Fruit fly (Drosophila melanogaster): ENCODE measurements around the gene ATPsynbetaL.

ATPsynbetaL gene

DNA sequence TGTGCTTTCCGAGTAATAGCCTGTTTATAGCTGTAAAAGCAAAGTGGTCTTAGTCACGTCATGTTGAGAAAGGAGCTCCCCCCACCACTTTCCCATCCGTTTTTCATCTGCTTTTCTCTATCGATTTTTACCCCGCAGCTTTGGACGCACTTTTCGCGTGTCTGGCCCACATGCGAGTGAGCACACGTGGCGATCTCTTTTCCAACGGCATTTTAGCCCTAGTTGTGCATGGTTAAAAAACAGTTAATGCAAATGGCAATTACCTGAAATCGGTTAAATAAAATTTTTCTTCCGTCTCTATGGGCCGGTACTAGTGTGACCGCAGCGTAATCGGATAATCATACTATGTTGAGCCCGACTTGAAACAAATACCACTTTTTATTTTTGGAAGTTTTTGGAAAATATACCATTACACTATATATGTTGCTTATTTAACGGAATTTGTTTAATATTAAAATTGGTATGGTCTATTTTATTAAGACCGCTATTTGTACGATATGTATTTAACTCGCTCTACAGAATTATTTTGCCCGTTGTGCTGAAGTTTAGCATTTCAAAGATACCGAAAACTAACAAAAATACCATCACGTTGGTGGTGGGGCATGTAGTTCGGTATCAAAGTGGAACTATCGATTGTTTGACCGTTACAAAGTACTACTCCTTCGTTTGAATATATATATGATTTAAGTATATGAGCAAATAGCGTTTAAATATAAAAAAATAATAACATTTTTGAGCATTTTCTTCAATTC, 14.6 kb downstream of the ATPsynbetaL start, which contains the start of gene Zn72D (continued):
- TF ChIP-seq bsh (GFP tag; optimal IDR thresholded peaks at IDR 0.05): peak in 1 of 2 experiments; percentile 31
- TF ChIP-seq CG15514 (GFP tag; optimal IDR thresholded peaks at IDR 0.05): peak; percentile 21
- no peak for TF ChIP-seq Asciz (GFP tag; optimal IDR thresholded peaks at IDR 0.05)
- TF ChIP-seq mld (GFP tag; IDR thresholded peaks at IDR 0.05; ENCODE audit: partially characterized antibody): 0 out of 3 replicates have a peak, but pooled peaks have one; percentile 7
- peak; percentile 33; the same call in 1 of the 3 replicates for TF ChIP-seq CG34422 (GFP tag; IDR thresholded peaks at IDR 0.05)
- TF ChIP-seq sens (GFP tag): peak; percentile 44
- TF ChIP-seq Dref (GFP tag; IDR thresholded peaks at IDR 0.05): peak; percentile 49
- TF ChIP-seq Sry-δ (GFP tag; optimal IDR thresholded peaks at IDR 0.05): peak; percentile 72
- TF ChIP-seq Sin3A (optimal IDR thresholded peaks at IDR 0.05): peak; percentile 73
- peak; percentile 35 for TF ChIP-seq Med (GFP tag)
- TF ChIP-seq CG33557 (GFP tag; optimal IDR thresholded peaks at IDR 0.05): no peak
- peak; percentile 77 for TF ChIP-seq Myb (GFP tag; optimal IDR thresholded peaks at IDR 0.05)
- no peak for TF ChIP-seq sima (GFP tag; optimal IDR thresholded peaks at IDR 0.05)
- peak; percentile 28; the same call in 1 of the 3 replicates for TF ChIP-seq row (GFP tag; IDR thresholded peaks at IDR 0.05)
- TF ChIP-seq nerfin-1 (tag; optimal IDR thresholded peaks at IDR 0.05): peak; percentile 9
- TF ChIP-seq shn (GFP tag; optimal IDR thresholded peaks at IDR 0.05): no peak
- TF ChIP-seq CG17328 (GFP tag; IDR thresholded peaks at IDR 0.05): no peak
- TF ChIP-seq Fer1 (GFP tag; optimal IDR thresholded peaks at IDR 0.05): peak; percentile 15
- TF ChIP-seq BtbVII (GFP tag; optimal IDR thresholded peaks at IDR 0.05): no peak
- 0 out of 2 replicates have a peak, but pooled peaks have one; percentile 18 for TF ChIP-seq E2f2 (GFP tag; IDR thresholded peaks at IDR 0.05)
- TF ChIP-seq bigmax (GFP tag; optimal IDR thresholded peaks at IDR 0.05): no peak
- TF ChIP-seq Ets97D (GFP tag; optimal IDR thresholded peaks at IDR 0.05): peak; percentile 21
- TF ChIP-seq Hmr (GFP tag; optimal IDR thresholded peaks at IDR 0.05): no peak
- peak; percentile 45; the same call in 1 of the 4 replicates for TF ChIP-seq Dll (GFP tag; IDR thresholded peaks at IDR 0.05; ENCODE audit: partially characterized antibody)
- no peak for TF ChIP-seq CG7987 (GFP tag; optimal IDR thresholded peaks at IDR 0.05)
- TF ChIP-seq CG12769 (tag; optimal IDR thresholded peaks at IDR 0.05): no peak
- 0 out of 2 replicates have a peak, but pooled peaks have one; percentile 18 for TF ChIP-seq amos (GFP tag; IDR thresholded peaks at IDR 0.05; ENCODE audit: partially characterized antibody)
- TF ChIP-seq MBD-R2 (GFP tag; IDR thresholded peaks at IDR 0.05): peak; percentile 84
- TF ChIP-seq CG2199 (GFP tag; IDR thresholded peaks at IDR 0.05): no peak
- TF ChIP-seq Lhr (GFP tag; optimal IDR thresholded peaks at IDR 0.05): peak; percentile 6
- TF ChIP-seq ken (GFP tag; IDR thresholded peaks at IDR 0.05): no peak
- TF ChIP-seq Opbp (GFP tag; IDR thresholded peaks at IDR 0.05; ENCODE audit: partially characterized antibody): peak; percentile 6; the same call in 2 of the 3 replicates
- TF ChIP-seq Stat92E (GFP tag; optimal IDR thresholded peaks at IDR 0.05): peak in 1 of 3 experiments; percentile 11
- TF ChIP-seq CG7271 (tag; optimal IDR thresholded peaks at IDR 0.05): peak; percentile 22
- no peak for TF ChIP-seq Adf1 (GFP tag; IDR thresholded peaks at IDR 0.05)
- no peak for TF ChIP-seq fru (optimal IDR thresholded peaks at IDR 0.05)
- TF ChIP-seq phol (tag; optimal IDR thresholded peaks at IDR 0.05): peak; percentile 1
- no peak for TF ChIP-seq CG8281 (tag; optimal IDR thresholded peaks at IDR 0.05)

DNA sequence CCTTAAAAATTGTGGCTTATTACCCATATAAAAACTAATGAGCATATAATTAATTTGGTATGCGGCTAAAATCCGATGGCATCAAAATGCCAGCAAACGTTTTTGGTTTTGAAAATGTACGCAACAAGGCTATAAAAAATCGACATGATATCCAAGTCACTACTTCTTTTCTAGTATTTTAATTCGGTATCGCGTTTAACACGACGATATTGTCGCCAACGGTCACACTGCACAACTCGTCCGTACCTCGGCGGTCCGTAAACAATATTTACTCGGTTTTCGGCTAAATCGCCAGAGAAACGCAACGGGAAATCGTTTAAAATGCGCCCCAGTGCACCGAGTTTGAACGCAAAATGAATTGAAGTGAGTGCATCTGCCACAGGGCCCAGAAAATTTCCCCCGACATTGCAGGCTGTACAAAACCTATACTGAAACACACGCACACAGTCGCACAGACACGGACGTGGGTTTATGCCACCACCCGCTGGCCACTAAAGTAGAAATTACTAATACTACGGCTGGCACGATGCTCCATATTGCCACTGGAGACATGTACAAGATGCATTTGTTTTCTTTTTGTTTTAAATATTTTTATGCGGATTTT, 15.5 kb downstream of the ATPsynbetaL start, which contains the start of gene Taf4:
Taf4 (plus strand) TSS at position 210 of the 604 bp plus-strand sequence.
- TF ChIP-seq Trl (optimal IDR thresholded peaks at IDR 0.05) (no peak), Trl (GFP tag; optimal IDR thresholded peaks at IDR 0.05) (no peak), HLH54F (GFP tag; optimal IDR thresholded peaks at IDR 0.05) (no peak), bsh (GFP tag; optimal IDR thresholded peaks at IDR 0.05) (no peak), CG15479 (GFP tag; optimal IDR thresholded peaks at IDR 0.05) (no peak), Hsf (GFP tag; optimal IDR thresholded peaks at IDR 0.05) (no peak), CG2889 (GFP tag; IDR thresholded peaks at IDR 0.05) (0 out of 3 replicates have a peak, but pooled peaks have one; percentile 56), CG13296 (GFP tag; optimal IDR thresholded peaks at IDR 0.05) (no peak), ttk (GFP tag; IDR thresholded peaks at IDR 0.05) (no peak), Hr78 (GFP tag; optimal IDR thresholded peaks at IDR 0.05) (no peak), zf30C (GFP tag; optimal IDR thresholded peaks at IDR 0.05) (no peak), Hr39 (optimal IDR thresholded peaks at IDR 0.05) (no peak), grn (GFP tag; optimal IDR thresholded peaks at IDR 0.05) (no peak), CG12155 (GFP tag; optimal IDR thresholded peaks at IDR 0.05) (no peak)

Data from whole organism, embryonic.